Worm (Caenorhabditis elegans): Measurements from ENCODE around the gene str-249.

str-249 gene

ce11 chrIV:7147722-7148121 is 38.9 kb downstream of the str-249 start:
- TF ChIP-seq dao-5 (tag; optimal IDR thresholded peaks at IDR 0.05), result no peak
- no peak for TF ChIP-seq him-1 (tag; optimal IDR thresholded peaks at IDR 0.05)
- TF ChIP-seq W03F9.2 (tag; optimal IDR thresholded peaks at IDR 0.05), result peak; percentile 21

ce11 chrIV:7144670-7145257 is 41.9 kb downstream of the str-249 start, which contains the start of gene hecd-1:
Gene hecd-1 (minus strand): TSS chrIV:7144720.
- no peak for TF ChIP-seq him-1 (tag; optimal IDR thresholded peaks at IDR 0.05)
- TF ChIP-seq W03F9.2 (tag; optimal IDR thresholded peaks at IDR 0.05), result no peak
- no peak for TF ChIP-seq dao-5 (tag; optimal IDR thresholded peaks at IDR 0.05)

- TF ChIP-seq him-1 (tag; optimal IDR thresholded peaks at IDR 0.05), result no peak
- no peak for TF ChIP-seq W03F9.2 (tag; optimal IDR thresholded peaks at IDR 0.05)
- TF ChIP-seq dao-5 (tag; optimal IDR thresholded peaks at IDR 0.05), result no peak
These were observed 47.5 kb downstream of the str-249 start for ce11 chrIV:7139143-7139542.

Data from whole organism, L4/young adult.